Worm (Caenorhabditis elegans): Measurements from ENCODE around the gene cpi-2.
A peak's percentile ranks its signal among the peaks of the same experiment; 100 is the strongest.

The cpi-2 gene

DNA sequence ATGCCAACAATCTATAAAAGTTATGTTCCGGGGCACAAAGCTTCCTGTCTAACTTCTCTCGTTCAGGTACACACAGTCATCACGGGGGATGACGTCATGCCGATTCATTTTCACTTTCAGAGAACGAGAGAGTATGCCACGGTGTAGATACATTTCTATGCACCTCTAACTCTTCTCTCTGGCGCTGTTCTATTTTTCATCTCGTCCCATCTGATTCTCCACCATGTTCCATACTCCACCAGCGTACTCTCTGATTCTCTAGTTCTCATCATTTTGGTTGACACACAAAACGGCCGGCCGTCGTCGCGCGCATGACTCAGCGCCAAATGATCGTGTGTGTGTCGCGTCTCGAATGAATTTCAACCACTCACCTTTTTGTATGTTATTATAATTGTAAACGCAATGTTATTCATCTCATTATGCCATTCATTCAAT, 43.5 kb upstream of the cpi-2 start (continued):
- TF ChIP-seq irx-1 (tag; optimal IDR thresholded peaks at IDR 0.05) (peak; percentile 76), ceh-82 (tag; optimal IDR thresholded peaks at IDR 0.05) (peak; percentile 55 to 79 (median 70)), sptf-1 (tag; optimal IDR thresholded peaks at IDR 0.05) (no peak), efl-1 (optimal IDR thresholded peaks at IDR 0.05) (peak; percentile 82 to 92), efl-1 (GFP tag; optimal IDR thresholded peaks at IDR 0.05 in 1 of 2) (peak; percentile 56 to 94), snpc-4 (tag; optimal IDR thresholded peaks at IDR 0.05) (peak; percentile 43), dpl-1 (GFP tag; optimal IDR thresholded peaks at IDR 0.05) (peak; percentile 64 to 69 (median 66)), nhr-84 (tag; optimal IDR thresholded peaks at IDR 0.05) (no peak), lin-39 (tag; optimal IDR thresholded peaks at IDR 0.05) (peak; percentile 79), rnt-1 (tag; optimal IDR thresholded peaks at IDR 0.05) (peak; percentile 81), alr-1 (tag; optimal IDR thresholded peaks at IDR 0.05; ENCODE audit: borderline replicate concordance) (no peak), lsy-2 (tag; optimal IDR thresholded peaks at IDR 0.05) (peak; percentile 84 to 92), jun-1 (tag; optimal IDR thresholded peaks at IDR 0.05) (peak; percentile 95)

DNA sequence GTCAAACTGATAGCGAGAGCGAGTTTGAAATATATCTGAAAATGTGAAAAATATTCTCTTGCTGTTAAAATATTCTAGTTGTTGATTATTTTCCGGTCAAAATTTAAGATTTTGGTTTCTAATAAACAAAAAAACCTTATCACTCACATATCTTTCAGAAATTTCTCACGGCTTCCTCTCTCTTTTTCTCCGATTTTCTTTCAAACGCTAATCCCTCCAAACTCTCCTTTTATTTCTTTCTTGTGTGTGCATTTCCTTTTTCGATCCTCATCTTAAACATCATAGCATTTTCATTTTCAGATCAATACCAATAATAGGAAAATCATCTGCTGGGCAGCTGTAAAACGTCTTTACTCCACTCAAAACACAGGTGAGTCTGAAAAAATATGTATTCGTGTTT, 40.6 kb upstream of the cpi-2 start, which contains the start of gene fos-1:
fos-1 (plus strand) TSS at position 301 of the 400 bp plus-strand sequence.
- TF ChIP-seq ceh-90 (tag; optimal IDR thresholded peaks at IDR 0.05) (no peak), tbx-2 (tag; optimal IDR thresholded peaks at IDR 0.05) (no peak), nhr-85 (tag) (no peak), hlh-4 (tag; optimal IDR thresholded peaks at IDR 0.05) (peak; percentile 89)

DNA sequence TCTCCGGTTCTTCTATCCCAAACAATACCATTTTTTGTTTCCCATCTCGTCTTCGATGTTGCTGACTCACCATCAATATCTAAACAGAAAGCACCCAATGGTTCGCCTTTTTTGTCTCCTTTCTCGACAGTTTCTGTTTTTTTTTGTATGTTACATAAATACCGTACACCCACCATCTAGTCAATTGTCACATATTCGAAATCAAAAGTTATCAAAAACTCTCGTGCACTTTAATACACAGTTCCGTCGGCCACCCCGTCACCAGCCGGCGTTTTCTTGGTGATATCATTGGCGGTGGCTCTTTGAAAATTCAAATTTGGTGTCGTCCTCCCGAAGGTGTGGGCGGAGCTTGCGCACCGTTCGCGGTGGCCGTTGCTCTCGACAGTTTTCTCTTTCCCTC, 35.9 kb upstream of the cpi-2 start:
- TF ChIP-seq nhr-76 (tag; optimal IDR thresholded peaks at IDR 0.05) (no peak), efl-1 (optimal IDR thresholded peaks at IDR 0.05) (no peak), efl-1 (GFP tag; optimal IDR thresholded peaks at IDR 0.05 in 1 of 2) (peak in 1 of 2 experiments; percentile 0)

DNA sequence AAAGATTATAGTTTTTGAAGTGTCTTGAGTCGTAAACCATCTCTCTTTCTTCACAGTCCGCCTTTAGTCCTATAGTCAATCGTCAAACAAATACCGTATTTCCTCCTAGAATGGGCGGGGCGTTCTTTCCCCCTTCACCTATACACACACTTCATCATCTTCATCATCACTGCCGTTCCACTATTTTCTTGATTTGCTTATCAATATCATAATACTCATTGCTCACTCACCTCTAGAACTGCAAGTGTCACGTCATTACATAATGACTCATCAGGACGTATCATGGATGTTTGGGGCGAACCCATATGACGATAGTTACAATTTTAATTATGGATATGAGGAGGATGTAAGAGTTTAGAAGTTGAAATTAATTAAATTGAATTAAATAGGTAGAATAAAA, 33.2 kb upstream of the cpi-2 start:
- TF ChIP-seq pag-3 (tag; optimal IDR thresholded peaks at IDR 0.05; ENCODE audit: borderline replicate concordance, insufficient read depth) = no peak
- TF ChIP-seq ceh-82 (tag; optimal IDR thresholded peaks at IDR 0.05) = no peak
- no peak for TF ChIP-seq pax-3 (tag; optimal IDR thresholded peaks at IDR 0.05)
- TF ChIP-seq unc-130 (tag; optimal IDR thresholded peaks at IDR 0.05) = no peak
- no peak for TF ChIP-seq nhr-12 (tag; optimal IDR thresholded peaks at IDR 0.05)
- no peak for TF ChIP-seq mdl-1 (tag; optimal IDR thresholded peaks at IDR 0.05)
- no peak for TF ChIP-seq fkh-8 (tag; optimal IDR thresholded peaks at IDR 0.05)
- TF ChIP-seq isw-1 (GFP tag; IDR thresholded peaks at IDR 0.05) = no peak
- TF ChIP-seq egl-27 (tag; optimal IDR thresholded peaks at IDR 0.05) = no peak
- TF ChIP-seq efl-1 (optimal IDR thresholded peaks at IDR 0.05) = no peak
- TF ChIP-seq efl-1 (GFP tag; optimal IDR thresholded peaks at IDR 0.05 in 1 of 2) = no peak
- TF ChIP-seq lin-35 (GFP tag; optimal IDR thresholded peaks at IDR 0.05) = no peak

DNA sequence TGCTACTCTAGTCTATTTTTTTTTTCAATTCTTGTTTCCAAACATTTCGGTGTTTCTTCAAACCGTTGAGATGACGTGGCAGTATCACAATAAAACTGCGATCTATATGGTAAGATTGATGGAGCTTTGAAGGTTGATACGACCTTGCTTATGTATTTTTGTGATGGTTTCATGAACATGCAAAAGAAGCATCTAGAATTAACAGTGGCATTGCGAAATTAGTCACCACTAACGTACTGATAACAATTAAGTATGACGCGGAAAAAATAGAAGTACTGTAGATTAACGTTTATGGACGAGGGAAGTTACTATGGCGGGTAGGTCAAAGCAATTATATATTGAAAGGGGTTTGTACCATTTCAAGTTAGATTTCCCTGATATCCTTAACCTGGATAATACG, 31.5 kb upstream of the cpi-2 start:
- TF ChIP-seq rnt-1 (tag; optimal IDR thresholded peaks at IDR 0.05) = no peak
- TF ChIP-seq efl-1 (optimal IDR thresholded peaks at IDR 0.05) = no peak
- TF ChIP-seq efl-1 (GFP tag; optimal IDR thresholded peaks at IDR 0.05 in 1 of 2) = peak in 1 of 2 experiments; percentile 13

DNA sequence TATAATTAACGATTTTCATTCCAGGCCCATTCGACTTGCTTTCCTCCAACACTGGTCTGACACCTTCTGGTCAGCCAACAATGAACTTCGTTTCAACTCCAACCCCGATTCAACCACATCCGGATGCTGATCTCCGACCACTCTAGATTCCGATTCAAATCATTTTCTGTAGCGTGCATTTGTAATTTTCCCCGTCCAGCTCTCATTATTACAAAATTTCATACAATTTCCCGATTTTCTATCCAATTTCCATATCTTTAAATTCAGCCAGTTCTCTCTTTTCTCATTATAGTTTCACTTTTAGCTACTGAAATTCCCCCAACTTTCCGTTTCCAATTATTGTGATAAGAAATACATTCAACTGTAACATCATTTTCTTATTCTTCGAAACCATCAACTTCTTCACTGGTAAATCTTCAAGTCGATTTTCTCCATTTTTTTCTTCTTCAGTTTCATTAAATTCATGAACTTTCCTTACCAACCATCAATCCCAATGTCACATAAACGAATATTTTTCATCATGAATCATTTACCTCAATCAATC, 28.2 kb upstream of the cpi-2 start:
- TF ChIP-seq efl-1 (optimal IDR thresholded peaks at IDR 0.05) = no peak
- TF ChIP-seq efl-1 (GFP tag; optimal IDR thresholded peaks at IDR 0.05 in 1 of 2) = peak in 1 of 2 experiments; percentile 60
- no peak for TF ChIP-seq zag-1 (tag; optimal IDR thresholded peaks at IDR 0.05)
- TF ChIP-seq aha-1 (tag; optimal IDR thresholded peaks at IDR 0.05) = no peak

DNA sequence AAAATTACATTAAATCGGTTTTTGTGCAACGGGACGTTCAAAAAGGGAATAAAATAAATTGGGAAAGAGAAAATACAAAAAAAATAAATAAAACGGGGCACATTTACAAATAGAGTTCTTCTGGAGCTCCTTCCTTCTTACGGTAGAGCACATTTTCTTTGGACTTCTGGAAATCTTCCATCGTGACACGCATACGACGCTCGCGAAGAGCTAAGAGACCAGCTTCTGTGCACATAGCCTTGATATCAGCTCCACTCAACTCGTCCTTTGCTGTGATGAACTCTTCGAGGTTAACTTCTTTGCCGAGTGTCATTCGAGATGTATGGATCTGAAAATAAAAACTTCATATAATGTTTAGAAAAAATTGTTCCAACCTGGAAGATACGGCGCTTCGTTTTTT, 27.8 kb upstream of the cpi-2 start:
- peak; percentile 56 for TF ChIP-seq nhr-85 (tag)
- TF ChIP-seq mab-9 (GFP tag; IDR thresholded peaks at IDR 0.05) = no peak
- no peak for TF ChIP-seq lir-3 (tag; optimal IDR thresholded peaks at IDR 0.05; ENCODE audit: poor library complexity)
- no peak for TF ChIP-seq ces-1 (GFP tag; optimal IDR thresholded peaks at IDR 0.05)
- no peak for TF ChIP-seq mep-1 (tag; optimal IDR thresholded peaks at IDR 0.05)
- TF ChIP-seq unc-86 (tag; optimal IDR thresholded peaks at IDR 0.05) = no peak
